Fruit fly (Drosophila melanogaster) whole organism, wandering third instar larva: Measurements from ENCODE around the gene CG42598.
A peak's percentile ranks its signal among the peaks of the same experiment; 100 is the strongest.
"Not testable (repeated sequence)": the region's sequence is repeated elsewhere in the genome, so short reads cannot be mapped to it uniquely, and the experiment has no call there.

Experiments used
- Dfd ChIP-seq: fragments of >200 bp; optimal IDR thresholded peaks from 2 replicates; lab custom pipeline; 2017; ENCODE audit warnings: missing biosample characterization, missing genetic modification characterization
- HLH106 ChIP-seq: fragments of 200-800 bp; optimal IDR thresholded peaks from 3 replicates; lab custom pipeline; 2019; ENCODE audit warnings: missing biosample characterization, mild to moderate bottlenecking, missing genetic modification characterization, moderate library complexity
- Jra ChIP-seq: sonication (Bioruptor generic); optimal IDR thresholded peaks from 2 replicates; lab custom pipeline; 2016; ENCODE audit warnings: missing biosample characterization, missing genetic modification characterization
- Vsx2 ChIP-seq: fragments of 200-300, 225-300 bp; sonication (Bioruptor generic); optimal IDR thresholded peaks from 2 replicates; lab custom pipeline; 2018; ENCODE audit warnings: missing biosample characterization, missing genetic modification characterization; ENCODE audit not compliant: partially characterized antibody
- dl ChIP-seq, 2 experiments: fragments of 175-275, 200-275 bp in 1 of 2; fragments of 200-275 bp in 1 of 2; sonication (Bioruptor generic); optimal IDR thresholded peaks; lab custom pipeline; 2018; ENCODE audit warnings: mild to moderate bottlenecking in 2 of 2, missing biosample characterization in 2 of 2, missing genetic modification characterization in 2 of 2, moderate library complexity in 2 of 2; ENCODE audit not compliant: partially characterized antibody in 2 of 2, insufficient read depth in 1 of 2

Gene CG42598

dm6 chr3L:26371291-26371773 is at the start of gene CG42598:
Gene CG42598 (minus strand): TSS chr3L:26371356.
- no peak for TF ChIP-seq dl (GFP tag; optimal IDR thresholded peaks at IDR 0.05; lab: Kevin White, UChicago; ENCODE audit: insufficient read depth in 1 of 2, partially characterized antibody in 2 of 2)
- peak; percentile 46 for TF ChIP-seq HLH106 (tag; lab: Kevin White, UChicago)

dm6 chr3L:26305472-26305871 is 65.7 kb downstream of the CG42598 start, which contains the start of gene CG41284:
Gene CG41284 (minus strand): TSS chr3L:26305572.
- not testable (repeated sequence) for TF ChIP-seq Jra (GFP tag; lab: Kevin White, UChicago); Vsx2; Dfd (GFP tag; lab: Kevin White, UChicago)
